Fruit fly (Drosophila melanogaster) whole organism, embryonic: ENCODE measurements around the gene CG7352.

ENCODE experiments used
- B-H1 ChIP-seq: fragments of 200-800 bp; sonication (Bioruptor generic); IDR thresholded peaks from 3 replicates; pipeline ENCODE4 v1.3.6; 2022; ENCODE audit warnings: missing biosample characterization, missing genetic modification characterization
- BEAF-32 ChIP-seq: fragments of 200-800 bp; sonication (Bioruptor generic); optimal IDR thresholded peaks from 3 replicates; lab custom pipeline; 2017; ENCODE audit warnings: missing biosample characterization, missing genetic modification characterization, mild to moderate bottlenecking, moderate library complexity, missing genetic modification reagents
- CG10267 ChIP-seq: fragments of 200-800 bp; sonication (Bioruptor generic); optimal IDR thresholded peaks from 2 replicates; lab custom pipeline; 2018; ENCODE audit warnings: missing biosample characterization, mild to moderate bottlenecking, missing genetic modification characterization, moderate library complexity
- CG10431 ChIP-seq: fragments of 200-800 bp; sonication (Bioruptor generic); optimal IDR thresholded peaks from 3 replicates; lab custom pipeline; 2018; ENCODE audit warnings: missing biosample characterization, mild to moderate bottlenecking, missing genetic modification characterization
- CG10959 ChIP-seq: fragments of 200-800 bp; sonication (Bioruptor generic); IDR thresholded peaks from 2 replicates; pipeline ENCODE4 v1.3.6; 2022; ENCODE audit warnings: missing biosample characterization, missing genetic modification characterization
- CG11504 ChIP-seq: fragments of 200-800 bp; sonication (Bioruptor generic); optimal IDR thresholded peaks from 3 replicates; lab custom pipeline; 2019; ENCODE audit warnings: missing biosample characterization, mild to moderate bottlenecking, missing genetic modification characterization, moderate library complexity
- CG1233 ChIP-seq: fragments of 200-800 bp; sonication (Bioruptor generic); optimal IDR thresholded peaks from 4 replicates; lab custom pipeline; 2018; ENCODE audit warnings: missing biosample characterization, mild to moderate bottlenecking, missing genetic modification characterization
- CG12769 ChIP-seq: fragments of 200-800 bp; sonication (Bioruptor generic); optimal IDR thresholded peaks from 2 replicates; lab custom pipeline; 2019; ENCODE audit warnings: missing biosample characterization, mild to moderate bottlenecking, missing genetic modification characterization, moderate library complexity
- CG13287 ChIP-seq: fragments of 200-800 bp; sonication (Bioruptor generic); IDR thresholded peaks from 2 replicates; pipeline ENCODE4 v1.3.6; 2022; ENCODE audit warnings: missing biosample characterization, missing genetic modification characterization; ENCODE audit not compliant: partially characterized antibody
- CG13296 ChIP-seq: fragments of 200-800 bp; sonication (Bioruptor generic); optimal IDR thresholded peaks from 3 replicates; lab custom pipeline; 2018; ENCODE audit warnings: missing biosample characterization, mild to moderate bottlenecking, missing genetic modification characterization
- CG13424 ChIP-seq: fragments of 200-800 bp; sonication (Bioruptor generic); optimal IDR thresholded peaks from 2 replicates; lab custom pipeline; 2019; ENCODE audit warnings: missing biosample characterization, mild to moderate bottlenecking, missing genetic modification characterization, moderate library complexity
- CG13775 ChIP-seq: fragments of 200-800 bp; sonication (Bioruptor generic); optimal IDR thresholded peaks from 3 replicates; lab custom pipeline; 2017; ENCODE audit warnings: missing biosample characterization, mild to moderate bottlenecking, missing genetic modification characterization
- CG16779 ChIP-seq: fragments of 200-800 bp; sonication (Bioruptor generic); IDR thresholded peaks from 2 replicates; pipeline ENCODE4 v1.3.6; 2022; ENCODE audit warnings: missing biosample characterization, missing genetic modification characterization
- CG16813 ChIP-seq: fragments of 200-800 bp; sonication (Bioruptor generic); IDR thresholded peaks from 3 replicates; pipeline ENCODE4 v1.3.6; 2022; ENCODE audit warnings: missing biosample characterization, missing genetic modification characterization; ENCODE audit not compliant: partially characterized antibody
- CG2129 ChIP-seq: fragments of 200-800 bp; sonication (Bioruptor generic); IDR thresholded peaks from 2 replicates; pipeline ENCODE4 v1.3.6; 2022; ENCODE audit warnings: missing biosample characterization, missing genetic modification characterization; ENCODE audit not compliant: partially characterized antibody
- CG3065 ChIP-seq: fragments of 200-800 bp; sonication (Bioruptor generic); optimal IDR thresholded peaks from 2 replicates; lab custom pipeline; 2016; ENCODE audit warnings: missing biosample characterization, missing genetic modification characterization
- CG8089 ChIP-seq: fragments of 200-800 bp; sonication (Bioruptor generic); optimal IDR thresholded peaks from 3 replicates; lab custom pipeline; 2016; ENCODE audit warnings: missing biosample characterization, missing genetic modification characterization
- CG8944 ChIP-seq: fragments of 200-800 bp; sonication (Bioruptor generic); optimal IDR thresholded peaks from 3 replicates; lab custom pipeline; 2016; ENCODE audit warnings: missing biosample characterization, missing genetic modification characterization
- CG9609 ChIP-seq: fragments of 200-800 bp; sonication (Bioruptor generic); optimal IDR thresholded peaks from 3 replicates; lab custom pipeline; 2016; ENCODE audit warnings: missing biosample characterization, missing genetic modification characterization
- E2f2 ChIP-seq: fragments of 200-800 bp; sonication (Bioruptor generic); IDR thresholded peaks from 2 replicates; pipeline ENCODE4 v1.3.6; 2022; ENCODE audit warnings: missing biosample characterization, missing genetic modification characterization
- HLH4C ChIP-seq: fragments of 200-800 bp; sonication (Bioruptor generic); IDR thresholded peaks from 3 replicates; pipeline ENCODE4 v1.3.6; 2022; ENCODE audit warnings: missing biosample characterization, missing genetic modification characterization; ENCODE audit not compliant: partially characterized antibody
- Hmx ChIP-seq: fragments of 200-800 bp; sonication (Bioruptor generic); optimal IDR thresholded peaks from 2 replicates; lab custom pipeline; 2016; ENCODE audit warnings: missing biosample characterization, missing genetic modification characterization
- Hr39 ChIP-seq: fragments of >200 bp; optimal IDR thresholded peaks from 2 replicates; lab custom pipeline; 2017
- Lhr ChIP-seq: fragments of 200-800 bp; sonication (Bioruptor generic); optimal IDR thresholded peaks from 3 replicates; lab custom pipeline; 2017; ENCODE audit warnings: mild to moderate bottlenecking, missing biosample characterization, missing genetic modification reagents, missing genetic modification characterization
- MBD-R2 ChIP-seq: fragments of 200-800 bp; sonication (Bioruptor generic); IDR thresholded peaks from 2 replicates; pipeline ENCODE4 v1.3.6; 2022; ENCODE audit warnings: missing biosample characterization, missing genetic modification characterization
- Opbp ChIP-seq: fragments of 200-800 bp; sonication (Bioruptor generic); IDR thresholded peaks from 3 replicates; pipeline ENCODE4 v1.3.6; 2022; ENCODE audit warnings: missing biosample characterization, missing genetic modification characterization; ENCODE audit not compliant: partially characterized antibody
- Sin3A ChIP-seq: fragments of >200 bp; optimal IDR thresholded peaks from 2 replicates; lab custom pipeline; 2018
- Stat92E ChIP-seq, 3 experiments: fragments of >200 bp in 2 of 3; fragments of 200-800 bp in 1 of 3; sonication (Bioruptor generic) in 1 of 3; optimal IDR thresholded peaks; 2 replicates each; lab custom pipeline; 2017 to 2019; ENCODE audit warnings: missing biosample characterization in 3 of 3, missing genetic modification characterization in 3 of 3, mild to moderate bottlenecking in 1 of 3, moderate library complexity in 1 of 3
- amos ChIP-seq: fragments of 200-800 bp; sonication (Bioruptor generic); IDR thresholded peaks from 2 replicates; pipeline ENCODE4 v1.3.6; 2022; ENCODE audit warnings: missing biosample characterization, missing genetic modification characterization; ENCODE audit not compliant: partially characterized antibody
- bigmax ChIP-seq: fragments of 200-800 bp; sonication (Bioruptor generic); optimal IDR thresholded peaks from 2 replicates; lab custom pipeline; 2018; ENCODE audit warnings: missing biosample characterization, mild to moderate bottlenecking, missing genetic modification characterization
- chn ChIP-seq: fragments of 200-800 bp; sonication (Bioruptor generic); optimal IDR thresholded peaks from 2 replicates; lab custom pipeline; 2016; ENCODE audit warnings: missing biosample characterization, missing genetic modification characterization
- corto ChIP-seq: fragments of 200-800 bp; sonication (Bioruptor generic); optimal IDR thresholded peaks from 2 replicates; lab custom pipeline; 2016; ENCODE audit warnings: missing biosample characterization, mild to moderate bottlenecking, missing genetic modification characterization, moderate library complexity
- ewg ChIP-seq: fragments of 200-800 bp; sonication (Bioruptor generic); optimal IDR thresholded peaks from 3 replicates; lab custom pipeline; 2017; ENCODE audit warnings: mild to moderate bottlenecking, missing biosample characterization, missing genetic modification reagents, missing genetic modification characterization
- fd64A ChIP-seq: fragments of 200-800 bp; sonication (Bioruptor generic); optimal IDR thresholded peaks from 3 replicates; lab custom pipeline; 2018; ENCODE audit warnings: missing biosample characterization, mild to moderate bottlenecking, missing genetic modification characterization
- gro ChIP-seq: fragments of 200-800 bp; sonication (Bioruptor generic); optimal IDR thresholded peaks from 2 replicates; lab custom pipeline; 2016; ENCODE audit warnings: missing biosample characterization, missing genetic modification characterization
- inv ChIP-seq: fragments of 200-800 bp; sonication (Bioruptor generic); IDR thresholded peaks from 2 replicates; pipeline ENCODE4 v1.3.6; 2022; ENCODE audit warnings: missing biosample characterization, missing genetic modification characterization; ENCODE audit not compliant: partially characterized antibody
- kay ChIP-seq: fragments of 200-800 bp; sonication (Bioruptor generic); optimal IDR thresholded peaks from 2 replicates; lab custom pipeline; 2016; ENCODE audit warnings: missing biosample characterization, missing genetic modification characterization
- mirr ChIP-seq: fragments of 200-800 bp; sonication (Bioruptor generic); optimal IDR thresholded peaks from 3 replicates; lab custom pipeline; 2018; ENCODE audit warnings: missing biosample characterization, mild to moderate bottlenecking, missing genetic modification characterization
- nmo ChIP-seq: fragments of 200-800 bp; sonication (Bioruptor generic); optimal IDR thresholded peaks from 2 replicates; lab custom pipeline; 2018; ENCODE audit warnings: missing biosample characterization, mild to moderate bottlenecking, missing genetic modification characterization, moderate library complexity
- odd ChIP-seq: fragments of 200-800 bp; sonication (Bioruptor generic); optimal IDR thresholded peaks from 2 replicates; lab custom pipeline; 2017; ENCODE audit warnings: missing biosample characterization, mild to moderate bottlenecking, missing genetic modification characterization
- phol ChIP-seq: fragments of 200-800 bp; sonication (Bioruptor generic); optimal IDR thresholded peaks from 3 replicates; lab custom pipeline; 2018; ENCODE audit warnings: missing biosample characterization, mild to moderate bottlenecking, missing genetic modification characterization, moderate library complexity
- pita ChIP-seq: fragments of 200-800 bp; sonication (Bioruptor generic); optimal IDR thresholded peaks from 2 replicates; lab custom pipeline; 2017; ENCODE audit warnings: missing biosample characterization, mild to moderate bottlenecking, missing genetic modification characterization
- pum ChIP-seq: fragments of 200-800 bp; sonication (Bioruptor generic); optimal IDR thresholded peaks from 2 replicates; lab custom pipeline; 2016; ENCODE audit warnings: missing biosample characterization, missing genetic modification characterization
- repo ChIP-seq: fragments of 200-800 bp; sonication (Bioruptor generic); optimal IDR thresholded peaks from 2 replicates; lab custom pipeline; 2016; ENCODE audit warnings: missing biosample characterization, missing genetic modification characterization
- sisA ChIP-seq: fragments of 200-800 bp; sonication (Bioruptor generic); IDR thresholded peaks from 2 replicates; pipeline ENCODE4 v1.3.6; 2022; ENCODE audit warnings: missing biosample characterization, missing genetic modification characterization
- slou ChIP-seq: fragments of 200-800 bp; sonication (Bioruptor generic); optimal IDR thresholded peaks from 3 replicates; lab custom pipeline; 2016; ENCODE audit warnings: missing biosample characterization, missing genetic modification characterization
- tgo ChIP-seq: fragments of 200-800 bp; sonication (Bioruptor generic); IDR thresholded peaks from 3 replicates; pipeline ENCODE4 v1.3.6; 2022; ENCODE audit warnings: missing biosample characterization, missing genetic modification characterization
- toy ChIP-seq: fragments of 200-800 bp; sonication (Bioruptor generic); IDR thresholded peaks from 2 replicates; pipeline ENCODE4 v1.3.6; 2022; ENCODE audit warnings: missing biosample characterization, missing genetic modification characterization
- vnd ChIP-seq: fragments of 200-800 bp; sonication (Bioruptor generic); IDR thresholded peaks from 3 replicates; pipeline ENCODE4 v1.3.6; 2022; ENCODE audit warnings: missing biosample characterization, missing genetic modification characterization; ENCODE audit not compliant: partially characterized antibody
- zf30C ChIP-seq: fragments of 200-800 bp; sonication (Bioruptor generic); optimal IDR thresholded peaks from 3 replicates; lab custom pipeline; 2018; ENCODE audit warnings: missing biosample characterization, mild to moderate bottlenecking, missing genetic modification characterization
- zfh2 ChIP-seq: fragments of 200-800 bp; sonication (Bioruptor generic); optimal IDR thresholded peaks from 2 replicates; lab custom pipeline; 2016; ENCODE audit warnings: missing biosample characterization, missing genetic modification characterization

The CG7352 gene

dm6 chr3R:8313038-8313437 lies 34.3 kb upstream of the CG7352 start, which contains the start of gene CG7483 (continued):
- TF ChIP-seq CG12769 (tag; lab: Kevin White, UChicago) (no peak), CG10431 (GFP tag; lab: Kevin White, UChicago) (no peak), CG8089 (GFP tag; lab: Kevin White, UChicago) (no peak), CG9609 (no peak), BEAF-32 (GFP tag; lab: Kevin White, UChicago) (peak; percentile 80), HLH4C (GFP tag; lab: Robert Waterston, UW) (peak; percentile 82), zfh2 (GFP tag; lab: Kevin White, UChicago) (no peak), CG13775 (GFP tag; lab: Kevin White, UChicago) (no peak), mirr (GFP tag; lab: Kevin White, UChicago) (no peak), corto (no peak), Lhr (peak; percentile 21), CG13296 (GFP tag; lab: Kevin White, UChicago) (no peak), tgo (GFP tag; lab: Robert Waterston, UW) (no peak), CG10959 (GFP tag; lab: Robert Waterston, UW) (no peak), odd (GFP tag; lab: Kevin White, UChicago) (no peak), pum (GFP tag; lab: Kevin White, UChicago) (no peak), nmo (GFP tag; lab: Kevin White, UChicago) (peak; percentile 22), Sin3A (lab: Kevin White, UChicago) (peak; percentile 34), fd64A (GFP tag; lab: Kevin White, UChicago) (no peak), kay (no peak), CG13287 (peak; percentile 95), bigmax (GFP tag; lab: Kevin White, UChicago) (no peak), vnd (GFP tag; lab: Robert Waterston, UW) (peak; percentile 75), repo (GFP tag; lab: Kevin White, UChicago) (no peak), Opbp (GFP tag; lab: Robert Waterston, UW) (peak; percentile 82; the same call in 2 of the 3 replicates), MBD-R2 (GFP tag; lab: Robert Waterston, UW) (peak; percentile 62), amos (GFP tag; lab: Robert Waterston, UW) (peak; percentile 86), toy (GFP tag; lab: Robert Waterston, UW) (no peak), CG16779 (no peak), gro (GFP tag; lab: Kevin White, UChicago) (no peak), CG1233 (GFP tag; lab: Kevin White, UChicago) (no peak), CG3065 (GFP tag; lab: Kevin White, UChicago) (no peak), CG16813 (peak; percentile 79), ewg (GFP tag; lab: Kevin White, UChicago) (no peak), inv (GFP tag; lab: Robert Waterston, UW) (peak; percentile 59), slou (no peak), CG2129 (GFP tag; lab: Robert Waterston, UW) (peak; percentile 66), sisA (no peak), Hr39 (no peak), CG8944 (GFP tag; lab: Kevin White, UChicago) (no peak), Hmx (GFP tag; lab: Kevin White, UChicago) (no peak), E2f2 (GFP tag; lab: Robert Waterston, UW) (peak; percentile 98), B-H1 (GFP tag; lab: Robert Waterston, UW) (no peak), Stat92E (GFP tag; optimal IDR thresholded peaks at IDR 0.05; lab: Kevin White, UChicago) (peak in 1 of 3 experiments; percentile 43), CG13424 (tag; lab: Kevin White, UChicago) (no peak), pita (GFP tag; lab: Kevin White, UChicago) (no peak), CG10267 (tag; lab: Kevin White, UChicago) (peak; percentile 48), CG11504 (tag; lab: Kevin White, UChicago) (peak; percentile 86), phol (peak; percentile 22), chn (GFP tag; lab: Kevin White, UChicago) (no peak), zf30C (GFP tag; lab: Kevin White, UChicago) (no peak)
